Worm (Caenorhabditis elegans) whole organism, midembryonic: Measurements from ENCODE around the gene H39E23.3.

Experiments used
- T22C8.4 ChIP-seq: fragments of 200-800 bp; sonication (Bioruptor generic); IDR thresholded peaks from 2 replicates; pipeline ENCODE4 v1.3.6; 2022; ENCODE audit warnings: missing genetic modification characterization, missing compliant biosample characterization
- ref-1 ChIP-seq: fragments of 200-800 bp; sonication (Bioruptor generic); conservative IDR thresholded peaks from 2 replicates; pipeline ENCODE4 v1.3.6; 2022; ENCODE audit warnings: missing genetic modification reagents, missing genetic modification characterization, missing compliant biosample characterization

- TF ChIP-seq ref-1 (GFP tag; lab: Robert Waterston, UW) (no peak), T22C8.4 (no peak)
Measured at ce11 chrV:14063980-14064379, 43.6 kb upstream of the H39E23.3 start.
